Worm (Caenorhabditis elegans) whole organism, early embryonic: ENCODE measurements around the gene spat-1.

Experiments
- F13C5.2 ChIP-seq: sonication (generic microtip); optimal IDR thresholded peaks from 2 replicates; lab custom pipeline; 2017; ENCODE audit warnings: mild to moderate bottlenecking, missing genetic modification characterization, inconsistent platforms, missing compliant biosample characterization
- ama-1 ChIP-seq: fragments of 150-350 bp; optimal IDR thresholded peaks from 2 replicates; lab custom pipeline; 2014
- ceh-36 ChIP-seq: sonication (generic microtip); optimal IDR thresholded peaks from 2 replicates; lab custom pipeline; 2016; ENCODE audit warnings: missing genetic modification characterization, inconsistent platforms, missing compliant biosample characterization
- flt-1 ChIP-seq: fragments of 200-800 bp; sonication (Bioruptor generic); IDR thresholded peaks from 2 replicates; pipeline ENCODE4 v1.3.6; 2022; ENCODE audit warnings: missing genetic modification characterization, missing compliant biosample characterization
- hmg-4 ChIP-seq: fragments of 200-800 bp; sonication (Bioruptor generic); optimal IDR thresholded peaks from 2 replicates; lab custom pipeline; 2018; ENCODE audit warnings: mild to moderate bottlenecking, missing genetic modification characterization, missing compliant biosample characterization
- pes-1 ChIP-seq: fragments of 200-800 bp; sonication (Bioruptor generic); IDR thresholded peaks from 2 replicates; pipeline ENCODE4 v1.3.6; 2022; ENCODE audit warnings: missing genetic modification reagents, missing genetic modification characterization, missing compliant biosample characterization
- tbx-37 ChIP-seq: fragments of 200-800 bp; sonication (Bioruptor generic); conservative IDR thresholded peaks from 2 replicates; pipeline ENCODE4 v1.3.6; 2022; ENCODE audit warnings: missing genetic modification reagents, missing genetic modification characterization, missing compliant biosample characterization

- TF ChIP-seq ceh-36 (tag; lab: Kevin White, UChicago) (no peak), ama-1 (lab: Kevin White, UChicago) (no peak), hmg-4 (no peak), F13C5.2 (peak; percentile 45), tbx-37 (0 out of 2 replicates have a peak, but pooled peaks have one; percentile 41), pes-1 (GFP tag; lab: Robert Waterston, UW) (peak; percentile 65), flt-1 (GFP tag; lab: Robert Waterston, UW) (no peak)
Measured at ce11 chrII:14528233-14528802, at the start of gene spat-1, which contains the start of gene F57C2.5.
